Fruit fly (Drosophila melanogaster) whole organism, embryonic: ENCODE data around the gene Ran-like.

ENCODE experiments used
- CG1024 ChIP-seq: fragments of 200-800 bp; sonication (Bioruptor generic); IDR thresholded peaks from 2 replicates; pipeline ENCODE4 v1.3.6; 2022; ENCODE audit warnings: missing biosample characterization, missing genetic modification characterization
- CG10654 ChIP-seq: fragments of 200-800 bp; sonication (Bioruptor generic); optimal IDR thresholded peaks from 2 replicates; lab custom pipeline; 2016; ENCODE audit warnings: missing biosample characterization, missing genetic modification characterization
- CG12236 ChIP-seq: fragments of 200-800 bp; sonication (Bioruptor generic); optimal IDR thresholded peaks from 2 replicates; lab custom pipeline; 2016; ENCODE audit warnings: missing biosample characterization, missing genetic modification characterization
- CG12769 ChIP-seq: fragments of 200-800 bp; sonication (Bioruptor generic); optimal IDR thresholded peaks from 2 replicates; lab custom pipeline; 2019; ENCODE audit warnings: missing biosample characterization, mild to moderate bottlenecking, missing genetic modification characterization, moderate library complexity
- CG17612 ChIP-seq: fragments of 200-800 bp; sonication (Bioruptor generic); IDR thresholded peaks from 2 replicates; pipeline ENCODE4 v1.3.6; 2022; ENCODE audit warnings: missing biosample characterization, missing genetic modification characterization
- CG18011 ChIP-seq: fragments of 200-800 bp; sonication (Bioruptor generic); optimal IDR thresholded peaks from 2 replicates; lab custom pipeline; 2017; ENCODE audit warnings: missing biosample characterization, missing genetic modification characterization, mild to moderate bottlenecking, moderate library complexity, missing genotype
- CG18619 ChIP-seq: fragments of 200-800 bp; sonication (Bioruptor generic); optimal IDR thresholded peaks from 3 replicates; lab custom pipeline; 2017; ENCODE audit warnings: missing biosample characterization, mild to moderate bottlenecking, missing genetic modification characterization
- CG18764 ChIP-seq: fragments of 200-800 bp; sonication (Bioruptor generic); optimal IDR thresholded peaks from 3 replicates; lab custom pipeline; 2016; ENCODE audit warnings: missing biosample characterization, missing genetic modification characterization
- CG33213 ChIP-seq: fragments of 200-800 bp; sonication (Bioruptor generic); optimal IDR thresholded peaks from 3 replicates; lab custom pipeline; 2016; ENCODE audit warnings: missing biosample characterization, missing genetic modification characterization
- CG34376 ChIP-seq: fragments of 200-800 bp; sonication (Bioruptor generic); optimal IDR thresholded peaks from 2 replicates; lab custom pipeline; 2018; ENCODE audit warnings: missing biosample characterization, mild to moderate bottlenecking, missing genetic modification characterization
- CG3726 ChIP-seq: fragments of 200-800 bp; sonication (Bioruptor generic); IDR thresholded peaks from 3 replicates; pipeline ENCODE4, ENCODE4 v1.3.6; 2022; ENCODE audit warnings: missing biosample characterization, missing genetic modification characterization
- CG4707 ChIP-seq: fragments of 200-800 bp; sonication (Bioruptor generic); optimal IDR thresholded peaks from 2 replicates; lab custom pipeline; 2018; ENCODE audit warnings: missing biosample characterization, mild to moderate bottlenecking, missing genetic modification characterization, moderate library complexity
- CG5953 ChIP-seq: fragments of 200-800 bp; sonication (Bioruptor generic); IDR thresholded peaks from 2 replicates; pipeline ENCODE4 v1.3.6; 2022; ENCODE audit warnings: missing biosample characterization, missing genetic modification characterization
- CG7745 ChIP-seq: fragments of 200-800 bp; sonication (Bioruptor generic); optimal IDR thresholded peaks from 2 replicates; lab custom pipeline; 2018; ENCODE audit warnings: missing biosample characterization, mild to moderate bottlenecking, missing genetic modification characterization, moderate library complexity
- CG8359 ChIP-seq: fragments of 200-800 bp; sonication (Bioruptor generic); optimal IDR thresholded peaks from 2 replicates; lab custom pipeline; 2017; ENCODE audit warnings: missing biosample characterization, mild to moderate bottlenecking, missing genetic modification characterization, borderline replicate concordance
- CkIIα-i1 ChIP-seq: fragments of 200-800 bp; sonication (Bioruptor generic); IDR thresholded peaks from 2 replicates; pipeline ENCODE4 v1.3.6; 2022; ENCODE audit warnings: missing biosample characterization, missing genetic modification characterization
- Dek ChIP-seq: fragments of 200-800 bp; sonication (Bioruptor generic); optimal IDR thresholded peaks from 3 replicates; lab custom pipeline; 2019; ENCODE audit warnings: missing biosample characterization, mild to moderate bottlenecking, missing genetic modification characterization, moderate library complexity
- Dip2 ChIP-seq: fragments of 200-800 bp; sonication (Bioruptor generic); IDR thresholded peaks from 2 replicates; pipeline ENCODE4 v1.3.6; 2022; ENCODE audit warnings: missing biosample characterization, missing genetic modification characterization
- Dll ChIP-seq: fragments of 200-800 bp; sonication (Bioruptor generic); IDR thresholded peaks from 4 replicates; pipeline ENCODE4 v1.3.6; 2022; ENCODE audit warnings: missing biosample characterization, missing genetic modification characterization; ENCODE audit not compliant: partially characterized antibody
- HLH3B ChIP-seq: fragments of 200-800 bp; sonication (Bioruptor generic); IDR thresholded peaks from 2 replicates; pipeline ENCODE4 v1.3.6; 2022; ENCODE audit warnings: missing biosample characterization, missing genetic modification characterization
- HLH4C ChIP-seq: fragments of 200-800 bp; sonication (Bioruptor generic); IDR thresholded peaks from 3 replicates; pipeline ENCODE4 v1.3.6; 2022; ENCODE audit warnings: missing biosample characterization, missing genetic modification characterization; ENCODE audit not compliant: partially characterized antibody
- HmgD ChIP-seq: fragments of 200-800 bp; sonication (Bioruptor generic); optimal IDR thresholded peaks from 3 replicates; lab custom pipeline; 2016; ENCODE audit warnings: missing biosample characterization, missing genetic modification characterization
- Hr39 ChIP-seq: fragments of >200 bp; optimal IDR thresholded peaks from 2 replicates; lab custom pipeline; 2017
- Mes4 ChIP-seq: fragments of 200-800 bp; sonication (Bioruptor generic); optimal IDR thresholded peaks from 2 replicates; lab custom pipeline; 2016; ENCODE audit warnings: missing biosample characterization, missing genetic modification characterization
- Optix ChIP-seq: fragments of 200-800 bp; sonication (Bioruptor generic); IDR thresholded peaks from 3 replicates; pipeline ENCODE4 v1.3.6; 2022; ENCODE audit warnings: missing biosample characterization, missing genetic modification characterization
- Scr ChIP-seq: fragments of 200-800 bp; sonication (Bioruptor generic); IDR thresholded peaks from 2 replicates; pipeline ENCODE4 v1.3.6; 2022; ENCODE audit warnings: missing biosample characterization, missing genetic modification characterization; ENCODE audit not compliant: partially characterized antibody
- Trl ChIP-seq, 3 experiments: fragments of >200 bp in 2 of 3; fragments of 200-800 bp in 1 of 3; sonication (Bioruptor generic) in 1 of 3; optimal IDR thresholded peaks; 2 replicates in 1 of 3; 3 replicates in 2 of 3; lab custom pipeline; 2016 to 2017; ENCODE audit warnings: missing biosample characterization in 1 of 3, missing genetic modification characterization in 1 of 3
- Xbp1 ChIP-seq: fragments of 200-800 bp; sonication (Bioruptor generic); optimal IDR thresholded peaks from 3 replicates; lab custom pipeline; 2016; ENCODE audit warnings: missing biosample characterization, mild to moderate bottlenecking, missing genetic modification characterization
- bbx ChIP-seq: fragments of 200-800 bp; sonication (Bioruptor generic); IDR thresholded peaks from 2 replicates; pipeline ENCODE4 v1.3.6; 2022; ENCODE audit warnings: missing biosample characterization, missing genetic modification characterization; ENCODE audit not compliant: partially characterized antibody
- bsh ChIP-seq, 2 experiments: fragments of 200-800 bp; sonication (Bioruptor generic); optimal IDR thresholded peaks; 2 replicates each; lab custom pipeline; 2017 to 2018; ENCODE audit warnings: mild to moderate bottlenecking in 2 of 2, missing biosample characterization in 2 of 2, missing genetic modification characterization in 2 of 2, moderate library complexity in 1 of 2
- btn ChIP-seq: fragments of 200-800 bp; sonication (Bioruptor generic); optimal IDR thresholded peaks from 2 replicates; lab custom pipeline; 2016; ENCODE audit warnings: missing biosample characterization, missing genetic modification characterization
- chm ChIP-seq: fragments of 200-800 bp; sonication (Bioruptor generic); IDR thresholded peaks from 2 replicates; pipeline ENCODE4 v1.3.6; 2022; ENCODE audit warnings: missing biosample characterization, missing genetic modification characterization
- disco-r ChIP-seq: fragments of 200-800 bp; sonication (Bioruptor generic); optimal IDR thresholded peaks from 2 replicates; lab custom pipeline; 2016; ENCODE audit warnings: missing biosample characterization, missing genetic modification characterization
- dm ChIP-seq: fragments of 200-800 bp; sonication (Bioruptor generic); optimal IDR thresholded peaks from 3 replicates; lab custom pipeline; 2016; ENCODE audit warnings: missing biosample characterization, missing genetic modification characterization
- dmrt11E ChIP-seq: fragments of 200-800 bp; sonication (Bioruptor generic); optimal IDR thresholded peaks from 3 replicates; lab custom pipeline; 2018; ENCODE audit warnings: missing biosample characterization, mild to moderate bottlenecking, missing genetic modification characterization, moderate library complexity
- eyg ChIP-seq: fragments of 200-800 bp; sonication (Bioruptor generic); optimal IDR thresholded peaks from 3 replicates; lab custom pipeline; 2016; ENCODE audit warnings: missing biosample characterization, missing genetic modification characterization
- jigr1 ChIP-seq: fragments of 200-800 bp; sonication (Bioruptor generic); IDR thresholded peaks from 3 replicates; pipeline ENCODE4 v1.3.6; 2022; ENCODE audit warnings: missing biosample characterization, missing genetic modification characterization
- luna ChIP-seq: fragments of 200-800 bp; sonication (Bioruptor generic); optimal IDR thresholded peaks from 2 replicates; lab custom pipeline; 2016; ENCODE audit warnings: missing biosample characterization, missing genetic modification characterization
- maf-S ChIP-seq: fragments of 200-800 bp; sonication (Bioruptor generic); optimal IDR thresholded peaks from 2 replicates; lab custom pipeline; 2016; ENCODE audit warnings: missing biosample characterization, missing genetic modification characterization
- nerfin-2 ChIP-seq: fragments of 200-800 bp; sonication (Bioruptor generic); IDR thresholded peaks from 2 replicates; pipeline ENCODE4 v1.3.6; 2022; ENCODE audit warnings: missing biosample characterization, missing genetic modification characterization; ENCODE audit not compliant: partially characterized antibody
- pita ChIP-seq: fragments of 200-800 bp; sonication (Bioruptor generic); optimal IDR thresholded peaks from 2 replicates; lab custom pipeline; 2017; ENCODE audit warnings: missing biosample characterization, mild to moderate bottlenecking, missing genetic modification characterization
- repo ChIP-seq: fragments of 200-800 bp; sonication (Bioruptor generic); optimal IDR thresholded peaks from 2 replicates; lab custom pipeline; 2016; ENCODE audit warnings: missing biosample characterization, missing genetic modification characterization
- sens ChIP-seq: fragments of 200-800 bp; sonication (Bioruptor generic); peaks from one replicate; lab custom pipeline; 2016; ENCODE audit warnings: missing biosample characterization, missing genetic modification characterization
- tio ChIP-seq: fragments of 200-800 bp; sonication (Bioruptor generic); optimal IDR thresholded peaks from 2 replicates; lab custom pipeline; 2017; ENCODE audit warnings: missing biosample characterization, missing genetic modification characterization, inconsistent platforms
- ttk ChIP-seq: fragments of 200-800 bp; sonication (Bioruptor generic); IDR thresholded peaks from 2 replicates; pipeline ENCODE4 v2.1.2; 2022; ENCODE audit warnings: missing biosample characterization, missing genetic modification characterization
- twi ChIP-seq: fragments of 200-800 bp; optimal IDR thresholded peaks from 2 replicates; lab custom pipeline; 2019; ENCODE audit warnings: missing biosample characterization, mild to moderate bottlenecking, missing genetic modification characterization, moderate library complexity
- wor ChIP-seq: fragments of 200-800 bp; sonication (Bioruptor generic); IDR thresholded peaks from 2 replicates; pipeline ENCODE4 v1.3.6; 2022; ENCODE audit warnings: missing biosample characterization, missing genetic modification characterization
- yki ChIP-seq: fragments of >200 bp; optimal IDR thresholded peaks from 3 replicates; lab custom pipeline; 2018
- zfh1 ChIP-seq: fragments of 200-800 bp; sonication (Bioruptor generic); IDR thresholded peaks from 3 replicates; pipeline ENCODE4 v1.3.6; 2022; ENCODE audit warnings: missing biosample characterization, missing genetic modification characterization
- zfh2 ChIP-seq: fragments of 200-800 bp; sonication (Bioruptor generic); optimal IDR thresholded peaks from 2 replicates; lab custom pipeline; 2016; ENCODE audit warnings: missing biosample characterization, missing genetic modification characterization

The Ran-like gene

DNA sequence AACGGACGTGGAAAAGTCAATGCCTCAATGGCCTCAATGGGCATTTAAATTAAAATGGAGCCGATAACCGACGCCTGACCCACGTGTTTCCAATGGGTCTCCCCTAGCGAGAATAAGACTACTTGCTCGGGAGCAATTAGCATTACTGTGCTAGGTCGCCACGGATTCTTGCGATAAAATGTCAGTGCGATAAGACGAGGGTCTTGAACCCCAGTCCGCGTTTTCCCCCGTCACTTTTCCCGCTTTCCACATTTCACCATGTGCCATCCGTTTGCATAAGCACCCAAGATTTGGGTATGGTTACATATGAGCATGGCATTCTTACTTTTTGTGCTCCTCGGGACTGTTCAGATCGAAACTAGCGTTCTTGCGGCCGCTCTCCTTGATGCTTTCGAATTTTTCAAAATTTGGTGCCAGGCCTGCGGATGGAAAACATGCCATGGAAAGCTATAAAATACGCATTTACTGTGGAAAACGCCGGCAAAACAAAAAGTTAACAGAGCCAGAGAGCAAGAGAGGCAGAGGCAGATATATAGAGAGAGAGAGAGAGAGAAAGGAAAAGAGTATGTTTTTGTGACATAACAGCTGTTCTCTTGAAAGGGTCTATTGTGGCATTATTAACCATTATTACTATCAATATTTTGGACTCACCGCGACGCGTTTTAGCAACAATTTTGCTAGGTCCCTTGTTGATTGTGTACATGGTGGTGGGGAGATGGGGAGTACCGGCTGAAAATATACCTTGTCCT, 22.1 kb upstream of the Ran-like start (continued):
- TF ChIP-seq sens (GFP tag; lab: Kevin White, UChicago): peak; percentile 62
- TF ChIP-seq CG5953: no peak
- peak; percentile 95 to 97 for TF ChIP-seq Trl (optimal IDR thresholded peaks at IDR 0.05; lab: Kevin White, UChicago)
- TF ChIP-seq Trl (GFP tag; optimal IDR thresholded peaks at IDR 0.05; lab: Kevin White, UChicago): no peak
- TF ChIP-seq CG12236 (GFP tag; lab: Kevin White, UChicago): no peak
- no peak for TF ChIP-seq HLH3B
- no peak for TF ChIP-seq maf-S (GFP tag; lab: Kevin White, UChicago)
- no peak for TF ChIP-seq CG3726
- TF ChIP-seq jigr1 (GFP tag; lab: Robert Waterston, UW): no peak
- TF ChIP-seq luna (GFP tag; lab: Kevin White, UChicago): no peak
- TF ChIP-seq CG33213 (GFP tag; lab: Kevin White, UChicago): no peak
- TF ChIP-seq CG8359: no peak
- no peak for TF ChIP-seq nerfin-2 (GFP tag; lab: Robert Waterston, UW)
- TF ChIP-seq CG18619 (GFP tag; lab: Kevin White, UChicago): no peak
- no peak for TF ChIP-seq CG34376
- TF ChIP-seq bsh (GFP tag; optimal IDR thresholded peaks at IDR 0.05; lab: Kevin White, UChicago): no peak
- no peak for TF ChIP-seq dmrt11E (tag; lab: Kevin White, UChicago)
- TF ChIP-seq Dll (GFP tag; lab: Robert Waterston, UW): 0 out of 4 replicates have a peak, but pooled peaks have one; percentile 46
- TF ChIP-seq HLH4C: no peak
- TF ChIP-seq CG17612 (GFP tag; lab: Robert Waterston, UW): no peak
- no peak for TF ChIP-seq Hr39 (lab: Kevin White, UChicago)
- peak; percentile 33 for TF ChIP-seq dm (GFP tag; lab: Kevin White, UChicago)
- no peak for TF ChIP-seq CG18764 (GFP tag; lab: Kevin White, UChicago)
- 0 out of 2 replicates have a peak, but pooled peaks have one; percentile 21 for TF ChIP-seq chm (GFP tag; lab: Robert Waterston, UW)
- TF ChIP-seq CG10654 (GFP tag; lab: Kevin White, UChicago): no peak
- no peak for TF ChIP-seq btn (GFP tag; lab: Kevin White, UChicago)
- TF ChIP-seq twi: no peak
- TF ChIP-seq CG18011 (GFP tag; lab: Kevin White, UChicago): no peak
- no peak for TF ChIP-seq Xbp1
- no peak for TF ChIP-seq Optix (GFP tag; lab: Robert Waterston, UW)
- TF ChIP-seq bbx (GFP tag; lab: Robert Waterston, UW): peak; percentile 15; the same call in 1 of the 2 replicates
- TF ChIP-seq wor (GFP tag; lab: Robert Waterston, UW): no peak
- TF ChIP-seq Dip2 (GFP tag; lab: Robert Waterston, UW): no peak
- no peak for TF ChIP-seq Mes4 (GFP tag; lab: Kevin White, UChicago)
- TF ChIP-seq pita (GFP tag; lab: Kevin White, UChicago): no peak
- TF ChIP-seq CG7745 (tag; lab: Kevin White, UChicago): no peak
- no peak for TF ChIP-seq CG12769 (tag; lab: Kevin White, UChicago)
- no peak for TF ChIP-seq repo (GFP tag; lab: Kevin White, UChicago)
- no peak for TF ChIP-seq ttk (GFP tag; lab: Robert Waterston, UW)
- TF ChIP-seq CkIIα-i1 (GFP tag; lab: Robert Waterston, UW): no peak
- no peak for TF ChIP-seq Dek (tag; lab: Kevin White, UChicago)
- TF ChIP-seq zfh2: no peak
- no peak for TF ChIP-seq HmgD (GFP tag; lab: Kevin White, UChicago)
- TF ChIP-seq CG4707 (GFP tag; lab: Kevin White, UChicago): peak; percentile 47
- TF ChIP-seq tio (GFP tag; lab: Kevin White, UChicago): no peak
- no peak for TF ChIP-seq Scr
- no peak for TF ChIP-seq disco-r (GFP tag; lab: Kevin White, UChicago)
- no peak for TF ChIP-seq CG1024 (GFP tag; lab: Robert Waterston, UW)
- TF ChIP-seq eyg: no peak
- TF ChIP-seq zfh1 (GFP tag; lab: Robert Waterston, UW): no peak
- TF ChIP-seq yki (lab: Kevin White, UChicago): peak; percentile 66
